Fruit fly (Drosophila melanogaster) whole organism, embryonic: Measurements from ENCODE around the gene goe.

Experiments used
- ATbp ChIP-seq: fragments of 200-800 bp; sonication (Bioruptor generic); optimal IDR thresholded peaks from 2 replicates; lab custom pipeline; 2017; ENCODE audit warnings: missing biosample characterization, mild to moderate bottlenecking, missing genetic modification characterization, missing genetic modification reagents
- Asciz ChIP-seq: fragments of 200-800 bp; sonication (Bioruptor generic); optimal IDR thresholded peaks from 2 replicates; lab custom pipeline; 2017; ENCODE audit warnings: missing biosample characterization, mild to moderate bottlenecking, missing genetic modification characterization, missing genetic modification reagents
- BtbVII ChIP-seq: fragments of 200-800 bp; sonication (Bioruptor generic); optimal IDR thresholded peaks from 3 replicates; lab custom pipeline; 2017; ENCODE audit warnings: missing biosample characterization, mild to moderate bottlenecking, missing genetic modification characterization
- CG10209 ChIP-seq: fragments of 200-800 bp; sonication (Bioruptor generic); optimal IDR thresholded peaks from 3 replicates; lab custom pipeline; 2017; ENCODE audit warnings: missing biosample characterization, mild to moderate bottlenecking, missing genetic modification characterization, missing genetic modification reagents
- CG10274 ChIP-seq: fragments of 200-800 bp; sonication (Bioruptor generic); optimal IDR thresholded peaks from 3 replicates; lab custom pipeline; 2017; ENCODE audit warnings: missing biosample characterization, mild to moderate bottlenecking, missing genetic modification characterization
- CG10366 ChIP-seq: fragments of 200-800 bp; sonication (Bioruptor generic); IDR thresholded peaks from 2 replicates; pipeline ENCODE4 v1.3.6; 2022; ENCODE audit warnings: missing biosample characterization, missing genetic modification characterization
- CG10979 ChIP-seq: fragments of 200-800 bp; sonication (Bioruptor generic); optimal IDR thresholded peaks from 2 replicates; lab custom pipeline; 2018; ENCODE audit warnings: missing biosample characterization, mild to moderate bottlenecking, missing genetic modification characterization, moderate library complexity
- CG11247 ChIP-seq: fragments of 200-800 bp; sonication (Bioruptor generic); IDR thresholded peaks from 2 replicates; pipeline ENCODE4 v1.3.6; 2022; ENCODE audit warnings: missing biosample characterization, missing genetic modification characterization
- CG12219 ChIP-seq: fragments of 200-800 bp; sonication (Bioruptor generic); optimal IDR thresholded peaks from 3 replicates; lab custom pipeline; 2018; ENCODE audit warnings: missing biosample characterization, mild to moderate bottlenecking, missing genetic modification characterization
- CG14050 ChIP-seq: fragments of 200-800 bp; sonication (Bioruptor generic); IDR thresholded peaks from 3 replicates; pipeline ENCODE4 v1.3.6; 2022; ENCODE audit warnings: missing biosample characterization, missing genetic modification characterization
- CG17186 ChIP-seq: fragments of 200-800 bp; sonication (Bioruptor generic); optimal IDR thresholded peaks from 3 replicates; lab custom pipeline; 2017; ENCODE audit warnings: missing biosample characterization, missing genetic modification reagents, missing genetic modification characterization
- CG17328 ChIP-seq: fragments of 200-800 bp; sonication (Bioruptor generic); IDR thresholded peaks from 2 replicates; pipeline ENCODE4 v1.3.6; 2022; ENCODE audit warnings: missing biosample characterization, missing genetic modification characterization
- CG17568 ChIP-seq: fragments of 200-800 bp; sonication (Bioruptor generic); optimal IDR thresholded peaks from 2 replicates; lab custom pipeline; 2018; ENCODE audit warnings: missing biosample characterization, mild to moderate bottlenecking, missing genetic modification characterization, moderate library complexity
- CG1792 ChIP-seq: fragments of 200-800 bp; sonication (Bioruptor generic); optimal IDR thresholded peaks from 2 replicates; lab custom pipeline; 2016; ENCODE audit warnings: missing biosample characterization, missing genetic modification characterization
- CG30431 ChIP-seq: fragments of 200-800 bp; sonication (Bioruptor generic); optimal IDR thresholded peaks from 2 replicates; lab custom pipeline; 2017; ENCODE audit warnings: missing biosample characterization, missing genetic modification characterization
- CG32767 ChIP-seq: fragments of 200-800 bp; sonication (Bioruptor generic); IDR thresholded peaks from 2 replicates; pipeline ENCODE4 v1.3.6; 2022; ENCODE audit warnings: missing biosample characterization, missing genetic modification characterization
- CG3281 ChIP-seq: fragments of 200-800 bp; sonication (Bioruptor generic); optimal IDR thresholded peaks from 3 replicates; lab custom pipeline; 2017; ENCODE audit warnings: missing biosample characterization, mild to moderate bottlenecking, missing genetic modification characterization
- CG3726 ChIP-seq: fragments of 200-800 bp; sonication (Bioruptor generic); IDR thresholded peaks from 3 replicates; pipeline ENCODE4, ENCODE4 v1.3.6; 2022; ENCODE audit warnings: missing biosample characterization, missing genetic modification characterization
- CG3838 ChIP-seq: fragments of 200-800 bp; sonication (Bioruptor generic); optimal IDR thresholded peaks from 3 replicates; lab custom pipeline; 2016; ENCODE audit warnings: missing biosample characterization, missing genetic modification characterization
- CG3847 ChIP-seq: fragments of 200-800 bp; sonication (Bioruptor generic); IDR thresholded peaks from 2 replicates; pipeline ENCODE4 v1.3.6; 2022; ENCODE audit warnings: missing biosample characterization, missing genetic modification characterization
- CG4820 ChIP-seq: fragments of 200-800 bp; sonication (Bioruptor generic); optimal IDR thresholded peaks from 3 replicates; lab custom pipeline; 2016; ENCODE audit warnings: missing biosample characterization, missing genetic modification characterization
- CG6254 ChIP-seq: fragments of 200-800 bp; sonication (Bioruptor generic); optimal IDR thresholded peaks from 3 replicates; lab custom pipeline; 2017; ENCODE audit warnings: mild to moderate bottlenecking, missing biosample characterization, missing genetic modification reagents, missing genetic modification characterization
- CG7839 ChIP-seq: fragments of 200-800 bp; sonication (Bioruptor generic); optimal IDR thresholded peaks from 3 replicates; lab custom pipeline; 2018; ENCODE audit warnings: missing biosample characterization, mild to moderate bottlenecking, missing genetic modification characterization, moderate library complexity
- CG9437 ChIP-seq: fragments of 200-800 bp; sonication (Bioruptor generic); optimal IDR thresholded peaks from 2 replicates; lab custom pipeline; 2018; ENCODE audit warnings: missing biosample characterization, mild to moderate bottlenecking, missing genetic modification characterization
- Chrac-16 ChIP-seq: fragments of 200-800 bp; sonication (Bioruptor generic); optimal IDR thresholded peaks from 3 replicates; lab custom pipeline; 2016; ENCODE audit warnings: missing biosample characterization, missing genetic modification characterization
- E2f2 ChIP-seq: fragments of 200-800 bp; sonication (Bioruptor generic); IDR thresholded peaks from 2 replicates; pipeline ENCODE4 v1.3.6; 2022; ENCODE audit warnings: missing biosample characterization, missing genetic modification characterization
- Fer2 ChIP-seq: fragments of 200-800 bp; sonication (Bioruptor generic); optimal IDR thresholded peaks from 2 replicates; lab custom pipeline; 2018; ENCODE audit warnings: missing biosample characterization, mild to moderate bottlenecking, missing genetic modification characterization, moderate library complexity
- HLH3B ChIP-seq: fragments of 200-800 bp; sonication (Bioruptor generic); IDR thresholded peaks from 2 replicates; pipeline ENCODE4 v1.3.6; 2022; ENCODE audit warnings: missing biosample characterization, missing genetic modification characterization
- HLH4C ChIP-seq: fragments of 200-800 bp; sonication (Bioruptor generic); IDR thresholded peaks from 3 replicates; pipeline ENCODE4 v1.3.6; 2022; ENCODE audit warnings: missing biosample characterization, missing genetic modification characterization; ENCODE audit not compliant: partially characterized antibody
- MBD-R2 ChIP-seq: fragments of 200-800 bp; sonication (Bioruptor generic); IDR thresholded peaks from 2 replicates; pipeline ENCODE4 v1.3.6; 2022; ENCODE audit warnings: missing biosample characterization, missing genetic modification characterization
- Mad ChIP-seq: fragments of 200-800 bp; sonication (Bioruptor generic); optimal IDR thresholded peaks from 2 replicates; lab custom pipeline; 2016; ENCODE audit warnings: missing biosample characterization, missing genetic modification characterization
- Nf-YA ChIP-seq: fragments of 200-800 bp; sonication (Bioruptor generic); IDR thresholded peaks from 2 replicates; pipeline ENCODE4 v1.3.6; 2022; ENCODE audit warnings: missing biosample characterization, missing genetic modification characterization
- Ravus ChIP-seq: fragments of 200-800 bp; sonication (Bioruptor generic); IDR thresholded peaks from 2 replicates; pipeline ENCODE4 v1.3.6; 2022; ENCODE audit warnings: missing biosample characterization, missing genetic modification characterization
- Spps ChIP-seq: fragments of 200-800 bp; sonication (Bioruptor generic); optimal IDR thresholded peaks from 2 replicates; lab custom pipeline; 2018; ENCODE audit warnings: missing biosample characterization, mild to moderate bottlenecking, missing genetic modification characterization
- TFAM ChIP-seq: fragments of 200-800 bp; sonication (Bioruptor generic); optimal IDR thresholded peaks from 2 replicates; lab custom pipeline; 2017; ENCODE audit warnings: missing biosample characterization, missing genetic modification characterization, inconsistent platforms
- ac ChIP-seq: fragments of 200-800 bp; sonication (Bioruptor generic); optimal IDR thresholded peaks from 3 replicates; lab custom pipeline; 2017; ENCODE audit warnings: missing biosample characterization, mild to moderate bottlenecking, missing genetic modification characterization
- ap ChIP-seq: fragments of 200-800 bp; sonication (Bioruptor generic); IDR thresholded peaks from 2 replicates; pipeline ENCODE4 v1.3.6; 2022; ENCODE audit warnings: missing biosample characterization, missing genetic modification characterization
- ash1 ChIP-seq: fragments of 200-800 bp; sonication (Bioruptor generic); optimal IDR thresholded peaks from 2 replicates; lab custom pipeline; 2018; ENCODE audit warnings: missing biosample characterization, mild to moderate bottlenecking, missing genetic modification characterization
- bigmax ChIP-seq: fragments of 200-800 bp; sonication (Bioruptor generic); optimal IDR thresholded peaks from 2 replicates; lab custom pipeline; 2018; ENCODE audit warnings: missing biosample characterization, mild to moderate bottlenecking, missing genetic modification characterization
- dmrt11E ChIP-seq: fragments of 200-800 bp; sonication (Bioruptor generic); optimal IDR thresholded peaks from 3 replicates; lab custom pipeline; 2018; ENCODE audit warnings: missing biosample characterization, mild to moderate bottlenecking, missing genetic modification characterization, moderate library complexity
- dysf ChIP-seq: fragments of 200-800 bp; sonication (Bioruptor generic); IDR thresholded peaks from 3 replicates; pipeline ENCODE4 v1.3.6; 2022; ENCODE audit warnings: missing biosample characterization, missing genetic modification characterization
- ftz-f1 ChIP-seq: fragments of 200-800 bp; sonication (Bioruptor generic); optimal IDR thresholded peaks from 2 replicates; lab custom pipeline; 2016; ENCODE audit warnings: missing biosample characterization, missing genetic modification characterization
- gce ChIP-seq: fragments of 200-800 bp; sonication (Bioruptor generic); IDR thresholded peaks from 3 replicates; pipeline ENCODE4 v1.3.6; 2022; ENCODE audit warnings: missing biosample characterization, missing genetic modification characterization
- hbn ChIP-seq: fragments of 200-800 bp; sonication (Bioruptor generic); IDR thresholded peaks from 2 replicates; pipeline ENCODE4 v1.3.6; 2022; ENCODE audit warnings: missing biosample characterization, missing genetic modification characterization; ENCODE audit not compliant: partially characterized antibody
- lilli ChIP-seq: fragments of 200-800 bp; sonication (Bioruptor generic); optimal IDR thresholded peaks from 3 replicates; lab custom pipeline; 2016; ENCODE audit warnings: missing biosample characterization, missing genetic modification characterization
- p53 ChIP-seq: fragments of 200-800 bp; sonication (Bioruptor generic); optimal IDR thresholded peaks from 2 replicates; lab custom pipeline; 2016; ENCODE audit warnings: missing biosample characterization, missing genetic modification characterization
- ro ChIP-seq: fragments of 200-800 bp; sonication (Bioruptor generic); IDR thresholded peaks from 2 replicates; pipeline ENCODE4 v1.3.6; 2022; ENCODE audit warnings: missing biosample characterization, missing genetic modification characterization
- sd ChIP-seq: fragments of 200-800 bp; sonication (Bioruptor generic); optimal IDR thresholded peaks from 3 replicates; lab custom pipeline; 2018; ENCODE audit warnings: missing biosample characterization, mild to moderate bottlenecking, missing genetic modification characterization, moderate library complexity
- slp2 ChIP-seq: fragments of 200-800 bp; sonication (Bioruptor generic); optimal IDR thresholded peaks from 2 replicates; lab custom pipeline; 2016; ENCODE audit warnings: missing biosample characterization, missing genetic modification characterization
- sob ChIP-seq: fragments of 200-800 bp; sonication (Bioruptor generic); IDR thresholded peaks from 2 replicates; pipeline ENCODE4 v1.3.6; 2022; ENCODE audit warnings: missing biosample characterization, missing genetic modification characterization
- tll ChIP-seq, 2 experiments: fragments of 200-800 bp in 1 of 2; fragments of >200 bp in 1 of 2; sonication (Bioruptor generic) in 1 of 2; optimal IDR thresholded peaks; 2 replicates each; lab custom pipeline; 2017 to 2019; ENCODE audit warnings: missing biosample characterization in 2 of 2, missing genetic modification characterization in 2 of 2, mild to moderate bottlenecking in 1 of 2, moderate library complexity in 1 of 2
- twi ChIP-seq: fragments of 200-800 bp; optimal IDR thresholded peaks from 2 replicates; lab custom pipeline; 2019; ENCODE audit warnings: missing biosample characterization, mild to moderate bottlenecking, missing genetic modification characterization, moderate library complexity

Gene goe

DNA sequence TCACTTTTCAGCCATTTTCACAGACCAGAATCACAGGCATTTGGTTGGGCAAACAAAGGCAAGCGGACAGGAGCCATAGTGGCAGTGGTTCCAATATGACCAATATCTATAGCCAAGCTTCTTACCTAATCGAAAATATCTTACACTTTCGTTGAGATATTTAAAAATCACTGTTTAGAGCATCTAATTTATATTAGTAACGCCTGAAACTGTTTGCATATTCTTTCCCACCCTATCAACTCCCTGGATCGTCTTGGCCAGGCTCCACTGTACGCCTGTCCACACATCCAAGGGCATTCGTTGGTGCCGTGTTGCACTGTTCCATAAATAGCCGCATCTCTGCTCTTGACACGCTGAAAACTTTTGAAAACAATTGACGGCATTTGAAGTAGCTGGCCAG, 61.2 kb downstream of the goe start (continued):
- TF ChIP-seq HLH4C (GFP tag; lab: Robert Waterston, UW) (no peak), Nf-YA (GFP tag; lab: Robert Waterston, UW) (no peak), Fer2 (tag; lab: Kevin White, UChicago) (no peak), Spps (tag; lab: Kevin White, UChicago) (no peak), CG17328 (peak; percentile 47), Asciz (no peak), dysf (GFP tag; lab: Robert Waterston, UW) (peak; percentile 53; the same call in 2 of the 3 replicates), CG17568 (GFP tag; lab: Kevin White, UChicago) (no peak), E2f2 (GFP tag; lab: Robert Waterston, UW) (no peak), CG32767 (GFP tag; lab: Robert Waterston, UW) (no peak), Ravus (no peak), CG30431 (GFP tag; lab: Kevin White, UChicago) (peak; percentile 16), ap (GFP tag; lab: Robert Waterston, UW) (0 out of 2 replicates have a peak, but pooled peaks have one; percentile 3), CG17186 (GFP tag; lab: Kevin White, UChicago) (no peak), CG9437 (no peak), dmrt11E (tag; lab: Kevin White, UChicago) (no peak), CG6254 (GFP tag; lab: Kevin White, UChicago) (no peak), MBD-R2 (no peak), CG3726 (GFP tag; lab: Robert Waterston, UW) (no peak), lilli (GFP tag; lab: Kevin White, UChicago) (no peak), ATbp (GFP tag; lab: Kevin White, UChicago) (no peak), sd (tag; lab: Kevin White, UChicago) (no peak), CG12219 (GFP tag; lab: Kevin White, UChicago) (no peak), Mad (GFP tag; lab: Kevin White, UChicago) (no peak), hbn (GFP tag; lab: Robert Waterston, UW) (no peak), CG3838 (GFP tag; lab: Kevin White, UChicago) (no peak), CG14050 (no peak), ftz-f1 (GFP tag; lab: Kevin White, UChicago) (no peak), TFAM (GFP tag; lab: Kevin White, UChicago) (no peak), CG1792 (GFP tag; lab: Kevin White, UChicago) (no peak), CG10274 (GFP tag; lab: Kevin White, UChicago) (no peak), CG4820 (GFP tag; lab: Kevin White, UChicago) (no peak), ro (no peak), twi (no peak), HLH3B (GFP tag; lab: Robert Waterston, UW) (peak; percentile 44; the same call in 1 of the 2 replicates), CG11247 (GFP tag; lab: Robert Waterston, UW) (no peak; the same call in 1 of the 2 replicates), p53 (GFP tag; lab: Kevin White, UChicago) (no peak), CG10979 (peak; percentile 8), CG10366 (GFP tag; lab: Robert Waterston, UW) (peak; percentile 42), slp2 (no peak), tll (GFP tag; optimal IDR thresholded peaks at IDR 0.05; lab: Kevin White, UChicago) (no peak), ash1 (GFP tag; lab: Kevin White, UChicago) (no peak), sob (GFP tag; lab: Robert Waterston, UW) (no peak), CG3281 (no peak), CG7839 (tag; lab: Kevin White, UChicago) (peak; percentile 45), gce (GFP tag; lab: Robert Waterston, UW) (no peak), CG3847 (GFP tag; lab: Robert Waterston, UW) (no peak), BtbVII (GFP tag; lab: Kevin White, UChicago) (no peak), Chrac-16 (GFP tag; lab: Kevin White, UChicago) (no peak), ac (GFP tag; lab: Kevin White, UChicago) (no peak), bigmax (GFP tag; lab: Kevin White, UChicago) (no peak), CG10209 (no peak)
